Fruit fly (Drosophila melanogaster): ENCODE results near the gene Josd.
A peak's percentile ranks its signal among the peaks of the same experiment; 100 is the strongest.

Josd gene

DNA sequence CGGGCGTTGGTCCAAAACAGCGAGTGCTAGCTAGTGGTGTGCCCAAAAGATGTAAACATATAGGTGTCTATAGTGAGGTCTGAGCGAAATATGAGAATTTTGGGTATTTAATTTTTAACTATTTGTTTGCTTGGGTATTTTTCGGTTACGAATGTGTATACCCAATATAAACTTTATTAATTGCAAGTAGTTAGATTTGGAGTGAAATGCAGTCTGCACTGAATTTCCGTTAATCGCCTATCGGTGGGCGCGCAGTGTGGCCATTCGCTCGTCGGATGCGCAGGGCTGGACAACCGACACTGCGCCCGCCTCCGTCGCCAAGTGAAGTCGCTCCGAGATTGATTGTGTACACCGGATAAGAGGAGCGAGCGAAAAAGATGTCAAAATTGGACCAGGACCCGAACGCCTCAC, 34.2 kb downstream of the Josd start, which contains the start of the genes CG15891 and CG3815:
Gene CG15891 (minus strand): TSS at position 217 of the 411 bp plus-strand sequence.
Gene CG3815 (plus strand): TSS at position 261 of the 411 bp plus-strand sequence.
- no peak for TF ChIP-seq dimm (GFP tag; IDR thresholded peaks at IDR 0.05)
- peak; percentile 33 for TF ChIP-seq p53 (GFP tag; optimal IDR thresholded peaks at IDR 0.05)
- TF ChIP-seq CG7271 (tag; optimal IDR thresholded peaks at IDR 0.05): no peak
- TF ChIP-seq CG7357 (GFP tag; IDR thresholded peaks at IDR 0.05): peak; percentile 62; the same call in 2 of the 3 replicates
- peak; percentile 46; the same call in 2 of the 3 replicates for TF ChIP-seq CG16813 (GFP tag; IDR thresholded peaks at IDR 0.05; ENCODE audit: partially characterized antibody)
- peak; percentile 57 for TF ChIP-seq CG13894 (tag; optimal IDR thresholded peaks at IDR 0.05)
- no peak for TF ChIP-seq luna (GFP tag; optimal IDR thresholded peaks at IDR 0.05)
- TF ChIP-seq pb (GFP tag; optimal IDR thresholded peaks at IDR 0.05): peak; percentile 9
- TF ChIP-seq CG13296 (GFP tag; optimal IDR thresholded peaks at IDR 0.05): no peak
- no peak for TF ChIP-seq abd-A (tag; optimal IDR thresholded peaks at IDR 0.05)
- TF ChIP-seq CG5953 (GFP tag; IDR thresholded peaks at IDR 0.05): no peak
- TF ChIP-seq CG2678 (tag; optimal IDR thresholded peaks at IDR 0.05): no peak
- no peak for TF ChIP-seq CkIIα-i1 (GFP tag; IDR thresholded peaks at IDR 0.05)
- peak; percentile 30; the same call in 1 of the 2 replicates for TF ChIP-seq CG11085 (GFP tag; IDR thresholded peaks at IDR 0.05)
- TF ChIP-seq CG4707 (GFP tag; optimal IDR thresholded peaks at IDR 0.05): no peak
- no peak for TF ChIP-seq nau (GFP tag; optimal IDR thresholded peaks at IDR 0.05)
- no peak for TF ChIP-seq CG4360 (GFP tag; IDR thresholded peaks at IDR 0.05)
- peak; percentile 22 for TF ChIP-seq Antp (GFP tag; optimal IDR thresholded peaks at IDR 0.05)
- no peak for TF ChIP-seq CG10274 (GFP tag; optimal IDR thresholded peaks at IDR 0.05)
- TF ChIP-seq sr (GFP tag; IDR thresholded peaks at IDR 0.05): no peak
- peak; percentile 71 for TF ChIP-seq ssp (GFP tag; IDR thresholded peaks at IDR 0.05)
- TF ChIP-seq ERR (GFP tag; optimal IDR thresholded peaks at IDR 0.05): no peak
- no peak for TF ChIP-seq CG43689 (GFP tag; IDR thresholded peaks at IDR 0.05)
- TF ChIP-seq CG2129 (GFP tag; IDR thresholded peaks at IDR 0.05; ENCODE audit: partially characterized antibody): no peak
- TF ChIP-seq Hsf (GFP tag; optimal IDR thresholded peaks at IDR 0.05): peak; percentile 47
- no peak for TF ChIP-seq stc (GFP tag; IDR thresholded peaks at IDR 0.05)
- TF ChIP-seq CG9817 (tag; optimal IDR thresholded peaks at IDR 0.05): peak; percentile 63
- no peak for TF ChIP-seq ase (GFP tag; IDR thresholded peaks at IDR 0.05)
- peak; percentile 31 for TF ChIP-seq Chrac-16 (GFP tag; optimal IDR thresholded peaks at IDR 0.05)
- no peak for TF ChIP-seq HHEX (GFP tag; optimal IDR thresholded peaks at IDR 0.05)
- no peak for TF ChIP-seq tna (GFP tag; IDR thresholded peaks at IDR 0.05; ENCODE audit: partially characterized antibody)
- TF ChIP-seq CG15479 (GFP tag; optimal IDR thresholded peaks at IDR 0.05): no peak
- TF ChIP-seq kni (GFP tag; optimal IDR thresholded peaks at IDR 0.05): no peak
- no peak for TF ChIP-seq CG7963 (GFP tag; IDR thresholded peaks at IDR 0.05; ENCODE audit: partially characterized antibody)
- peak; percentile 66 for TF ChIP-seq CG14710 (tag; optimal IDR thresholded peaks at IDR 0.05)
- TF ChIP-seq CG12391 (tag; optimal IDR thresholded peaks at IDR 0.05): peak; percentile 67
- no peak for TF ChIP-seq CG1529 (GFP tag; optimal IDR thresholded peaks at IDR 0.05)
- TF ChIP-seq repo (GFP tag; optimal IDR thresholded peaks at IDR 0.05): peak; percentile 4
- TF ChIP-seq CG2116 (GFP tag; optimal IDR thresholded peaks at IDR 0.05): peak; percentile 64
- TF ChIP-seq CG16815 (GFP tag; optimal IDR thresholded peaks at IDR 0.05): peak; percentile 28
- peak; percentile 66 for TF ChIP-seq grn (GFP tag; optimal IDR thresholded peaks at IDR 0.05)
- TF ChIP-seq gro (GFP tag; optimal IDR thresholded peaks at IDR 0.05): peak; percentile 18
- peak; percentile 35; the same call in 1 of the 2 replicates for TF ChIP-seq Atf6 (GFP tag; IDR thresholded peaks at IDR 0.05)
- TF ChIP-seq Doc2 (GFP tag; IDR thresholded peaks at IDR 0.05): no peak
- TF ChIP-seq CG11247 (GFP tag; IDR thresholded peaks at IDR 0.05): no peak
- peak; percentile 51 for TF ChIP-seq sisA (GFP tag; IDR thresholded peaks at IDR 0.05)
- no peak for TF ChIP-seq CG14965 (GFP tag; optimal IDR thresholded peaks at IDR 0.05; ENCODE audit: borderline replicate concordance)
- peak; percentile 28 for TF ChIP-seq tx (GFP tag; optimal IDR thresholded peaks at IDR 0.05)
- no peak for TF ChIP-seq wor (GFP tag; IDR thresholded peaks at IDR 0.05)
- TF ChIP-seq sna (GFP tag; IDR thresholded peaks at IDR 0.05; ENCODE audit: partially characterized antibody): no peak
- TF ChIP-seq Side (GFP tag; optimal IDR thresholded peaks at IDR 0.05): peak; percentile 26
- TF ChIP-seq fru (optimal IDR thresholded peaks at IDR 0.05): no peak
